Worm (Caenorhabditis elegans): ENCODE data around the gene cdk-12.

The cdk-12 gene

ce11 chrIII:4364974-4365373, 32.2 kb downstream of the cdk-12 start, which contains the start of gene ckb-1:
TSS of gene ckb-1 (plus strand) at chrIII:4365274.
- no peak for TF ChIP-seq pes-1 (GFP tag; IDR thresholded peaks at IDR 0.05)
- no peak for TF ChIP-seq sea-1 (GFP tag; conservative IDR thresholded peaks at IDR 0.05)
- no peak for TF ChIP-seq tbx-37 (GFP tag; conservative IDR thresholded peaks at IDR 0.05)
- no peak for TF ChIP-seq tra-4 (tag; optimal IDR thresholded peaks at IDR 0.05)
- TF ChIP-seq ceh-13 (GFP tag; optimal IDR thresholded peaks at IDR 0.05): no peak
- TF ChIP-seq scrt-1 (GFP tag; IDR thresholded peaks at IDR 0.05): no peak

- TF ChIP-seq ceh-36 (tag; optimal IDR thresholded peaks at IDR 0.05) (no peak), ama-1 (optimal IDR thresholded peaks at IDR 0.05) (no peak), hmg-4 (GFP tag; optimal IDR thresholded peaks at IDR 0.05) (no peak), scrt-1 (GFP tag; IDR thresholded peaks at IDR 0.05) (no peak), tbx-11 (GFP tag; IDR thresholded peaks at IDR 0.05) (no peak), aly-1 (tag; optimal IDR thresholded peaks at IDR 0.05) (no peak), tbx-37 (GFP tag; conservative IDR thresholded peaks at IDR 0.05) (no peak), F13C5.2 (tag; optimal IDR thresholded peaks at IDR 0.05) (no peak), pes-1 (GFP tag; IDR thresholded peaks at IDR 0.05) (no peak), hnd-1 (tag; optimal IDR thresholded peaks at IDR 0.05) (no peak), sea-1 (GFP tag; conservative IDR thresholded peaks at IDR 0.05) (no peak), ceh-13 (GFP tag; optimal IDR thresholded peaks at IDR 0.05) (no peak), hmbx-1 (tag; optimal IDR thresholded peaks at IDR 0.05) (no peak), ets-7 (tag; optimal IDR thresholded peaks at IDR 0.05) (no peak), tra-4 (tag; optimal IDR thresholded peaks at IDR 0.05) (no peak), B0310.2 (tag; optimal IDR thresholded peaks at IDR 0.05) (no peak), flt-1 (GFP tag; IDR thresholded peaks at IDR 0.05) (no peak)
Measured at ce11 chrIII:4367649-4368048, 34.9 kb downstream of the cdk-12 start, which contains the start of gene ckb-2. TSS of gene ckb-2 (plus strand) at chrIII:4367949.

ce11 chrIII:4369381-4369809, 36.6 kb downstream of the cdk-12 start:
- TF ChIP-seq tbx-11 (GFP tag; IDR thresholded peaks at IDR 0.05): peak; percentile 77
- peak; percentile 75; the same call in 1 of the 2 replicates for TF ChIP-seq sea-1 (GFP tag; conservative IDR thresholded peaks at IDR 0.05)
- TF ChIP-seq scrt-1 (GFP tag; IDR thresholded peaks at IDR 0.05): peak; percentile 86
- TF ChIP-seq hmg-4 (GFP tag; optimal IDR thresholded peaks at IDR 0.05): peak; percentile 75
- peak; percentile 89 for TF ChIP-seq pes-1 (GFP tag; IDR thresholded peaks at IDR 0.05)
- peak; percentile 40 for TF ChIP-seq ets-7 (tag; optimal IDR thresholded peaks at IDR 0.05)
- TF ChIP-seq flt-1 (GFP tag; IDR thresholded peaks at IDR 0.05): peak; percentile 85
- peak; percentile 22 for TF ChIP-seq ceh-13 (GFP tag; optimal IDR thresholded peaks at IDR 0.05)
- peak; percentile 82 for TF ChIP-seq tbx-37 (GFP tag; conservative IDR thresholded peaks at IDR 0.05)
- peak; percentile 84 for TF ChIP-seq F13C5.2 (tag; optimal IDR thresholded peaks at IDR 0.05)
- TF ChIP-seq aly-1 (tag; optimal IDR thresholded peaks at IDR 0.05): peak; percentile 87
- peak; percentile 40 for TF ChIP-seq hmbx-1 (tag; optimal IDR thresholded peaks at IDR 0.05)
- peak; percentile 1 for TF ChIP-seq B0310.2 (tag; optimal IDR thresholded peaks at IDR 0.05)
- peak; percentile 23 for TF ChIP-seq ceh-36 (tag; optimal IDR thresholded peaks at IDR 0.05)

- TF ChIP-seq ceh-13 (GFP tag; optimal IDR thresholded peaks at IDR 0.05): no peak
- no peak for TF ChIP-seq ets-7 (tag; optimal IDR thresholded peaks at IDR 0.05)
- TF ChIP-seq ceh-36 (tag; optimal IDR thresholded peaks at IDR 0.05): no peak
- TF ChIP-seq flt-1 (GFP tag; IDR thresholded peaks at IDR 0.05): no peak
- no peak for TF ChIP-seq pes-1 (GFP tag; IDR thresholded peaks at IDR 0.05)
- TF ChIP-seq F13C5.2 (tag; optimal IDR thresholded peaks at IDR 0.05): no peak
- TF ChIP-seq tbx-37 (GFP tag; conservative IDR thresholded peaks at IDR 0.05): no peak
- TF ChIP-seq aly-1 (tag; optimal IDR thresholded peaks at IDR 0.05): no peak
- no peak for TF ChIP-seq B0310.2 (tag; optimal IDR thresholded peaks at IDR 0.05)
Measured at ce11 chrIII:4370585-4370984, 37.8 kb downstream of the cdk-12 start, which contains the start of gene ckb-3. TSS of gene ckb-3 (plus strand) at chrIII:4370885.

- TF ChIP-seq ama-1 (optimal IDR thresholded peaks at IDR 0.05) (no peak), tbx-11 (GFP tag; IDR thresholded peaks at IDR 0.05) (no peak), ets-7 (tag; optimal IDR thresholded peaks at IDR 0.05) (no peak), hnd-1 (tag; optimal IDR thresholded peaks at IDR 0.05) (no peak), scrt-1 (GFP tag; IDR thresholded peaks at IDR 0.05) (no peak), sea-1 (GFP tag; conservative IDR thresholded peaks at IDR 0.05) (no peak), tra-4 (tag; optimal IDR thresholded peaks at IDR 0.05) (no peak), F13C5.2 (tag; optimal IDR thresholded peaks at IDR 0.05) (no peak), B0310.2 (tag; optimal IDR thresholded peaks at IDR 0.05) (no peak), ceh-36 (tag; optimal IDR thresholded peaks at IDR 0.05) (no peak), flt-1 (GFP tag; IDR thresholded peaks at IDR 0.05) (no peak), ceh-13 (GFP tag; optimal IDR thresholded peaks at IDR 0.05) (no peak), hmg-4 (GFP tag; optimal IDR thresholded peaks at IDR 0.05) (no peak), pes-1 (GFP tag; IDR thresholded peaks at IDR 0.05) (no peak)
Measured at ce11 chrIII:4372894-4373293, 40.1 kb downstream of the cdk-12 start.

ce11 chrIII:4374854-4375253, 42.1 kb downstream of the cdk-12 start, which contains the start of gene pals-26:
TSS of gene pals-26 (plus strand) at chrIII:4375154.
- TF ChIP-seq hnd-1 (tag; optimal IDR thresholded peaks at IDR 0.05) (no peak), tbx-11 (GFP tag; IDR thresholded peaks at IDR 0.05) (no peak), sea-1 (GFP tag; conservative IDR thresholded peaks at IDR 0.05) (no peak), aly-1 (tag; optimal IDR thresholded peaks at IDR 0.05) (no peak), ets-7 (tag; optimal IDR thresholded peaks at IDR 0.05) (no peak), tra-4 (tag; optimal IDR thresholded peaks at IDR 0.05) (no peak)

ce11 chrIII:4378600-4379293, 46.0 kb downstream of the cdk-12 start:
- peak; percentile 34 for TF ChIP-seq hmbx-1 (tag; optimal IDR thresholded peaks at IDR 0.05)
- TF ChIP-seq sea-1 (GFP tag; conservative IDR thresholded peaks at IDR 0.05): peak; percentile 70; the same call in 1 of the 2 replicates
- TF ChIP-seq hmg-4 (GFP tag; optimal IDR thresholded peaks at IDR 0.05): peak; percentile 91
- peak; percentile 71 for TF ChIP-seq B0310.2 (tag; optimal IDR thresholded peaks at IDR 0.05)
- TF ChIP-seq ceh-36 (tag; optimal IDR thresholded peaks at IDR 0.05): peak; percentile 66
- TF ChIP-seq F13C5.2 (tag; optimal IDR thresholded peaks at IDR 0.05): peak; percentile 47
- TF ChIP-seq pes-1 (GFP tag; IDR thresholded peaks at IDR 0.05): peak; percentile 77
- peak; percentile 75 for TF ChIP-seq scrt-1 (GFP tag; IDR thresholded peaks at IDR 0.05)
- TF ChIP-seq tbx-37 (GFP tag; conservative IDR thresholded peaks at IDR 0.05): peak; percentile 67
- peak; percentile 36 for TF ChIP-seq hnd-1 (tag; optimal IDR thresholded peaks at IDR 0.05)
- TF ChIP-seq flt-1 (GFP tag; IDR thresholded peaks at IDR 0.05): peak; percentile 41
- peak; percentile 55 for TF ChIP-seq aly-1 (tag; optimal IDR thresholded peaks at IDR 0.05)

All from whole organism, early embryonic.